Worm (Caenorhabditis elegans): ENCODE results near the gene ZK899.3.
A peak's percentile ranks its signal among the peaks of the same experiment; 100 is the strongest.
"Not testable (repeated sequence)": the region's sequence is repeated elsewhere in the genome, so short reads cannot be mapped to it uniquely, and the experiment has no call there.

ZK899.3 gene

ce11 chrX:9456579-9456978, 3.6 kb downstream of the ZK899.3 start:
- TF ChIP-seq unc-62 (GFP tag; optimal IDR thresholded peaks at IDR 0.05): no peak

- TF ChIP-seq unc-62 (GFP tag; optimal IDR thresholded peaks at IDR 0.05): no peak
Measured at ce11 chrX:9458142-9458541, 5.2 kb downstream of the ZK899.3 start, which contains the start of gene tba-8. Gene tba-8, minus strand, starts transcription at chrX:9458348.

ce11 chrX:9460834-9461233, 7.9 kb downstream of the ZK899.3 start, which contains the start of gene ZK899.5:
Gene ZK899.5, minus strand, starts transcription at chrX:9460934.
- TF ChIP-seq unc-62 (GFP tag; optimal IDR thresholded peaks at IDR 0.05): not testable (repeated sequence)

ce11 chrX:9463045-9463444, 10.1 kb downstream of the ZK899.3 start, which contains the start of gene ZK899.6:
Gene ZK899.6, plus strand, starts transcription at chrX:9463345.
- TF ChIP-seq unc-62 (GFP tag; optimal IDR thresholded peaks at IDR 0.05): not testable (repeated sequence)

- peak; percentile 65 for TF ChIP-seq unc-62 (GFP tag; optimal IDR thresholded peaks at IDR 0.05)
Measured at ce11 chrX:9465722-9466132, 12.8 kb downstream of the ZK899.3 start.

ce11 chrX:9467573-9467972, 14.6 kb downstream of the ZK899.3 start:
- TF ChIP-seq unc-62 (GFP tag; optimal IDR thresholded peaks at IDR 0.05): no peak

ce11 chrX:9472170-9472569, 19.2 kb downstream of the ZK899.3 start, which contains the start of gene gap-2:
Gene gap-2, plus strand, starts transcription at chrX:9472470.
- no peak for TF ChIP-seq unc-62 (GFP tag; optimal IDR thresholded peaks at IDR 0.05)

- no peak for TF ChIP-seq unc-62 (GFP tag; optimal IDR thresholded peaks at IDR 0.05)
Measured at ce11 chrX:9476752-9477151, 23.8 kb downstream of the ZK899.3 start.

ce11 chrX:9483754-9484153, 30.8 kb downstream of the ZK899.3 start:
- TF ChIP-seq unc-62 (GFP tag; optimal IDR thresholded peaks at IDR 0.05): no peak

- TF ChIP-seq unc-62 (GFP tag; optimal IDR thresholded peaks at IDR 0.05): no peak
Measured at ce11 chrX:9486160-9486559, 33.2 kb downstream of the ZK899.3 start.

ce11 chrX:9489578-9489977, 36.6 kb downstream of the ZK899.3 start:
- TF ChIP-seq unc-62 (GFP tag; optimal IDR thresholded peaks at IDR 0.05): no peak

ce11 chrX:9491439-9491838, 38.5 kb downstream of the ZK899.3 start:
- TF ChIP-seq unc-62 (GFP tag; optimal IDR thresholded peaks at IDR 0.05): no peak

- TF ChIP-seq unc-62 (GFP tag; optimal IDR thresholded peaks at IDR 0.05): no peak
Measured at ce11 chrX:9494661-9495060, 41.7 kb downstream of the ZK899.3 start.

ce11 chrX:9499355-9499754, 46.4 kb downstream of the ZK899.3 start:
- no peak for TF ChIP-seq unc-62 (GFP tag; optimal IDR thresholded peaks at IDR 0.05)

- TF ChIP-seq unc-62 (GFP tag; optimal IDR thresholded peaks at IDR 0.05): no peak
Measured at ce11 chrX:9504221-9504620, 51.3 kb downstream of the ZK899.3 start.
